Fruit fly (Drosophila melanogaster) whole organism, embryonic: ENCODE results near the gene TpnC25D.
A peak's percentile ranks its signal among the peaks of the same experiment; 100 is the strongest.

Experiments
- ATbp ChIP-seq: fragments of 200-800 bp; sonication (Bioruptor generic); optimal IDR thresholded peaks from 2 replicates; lab custom pipeline; 2017; ENCODE audit warnings: missing biosample characterization, mild to moderate bottlenecking, missing genetic modification characterization, missing genetic modification reagents
- B-H2 ChIP-seq: fragments of 200-800 bp; sonication (Bioruptor generic); optimal IDR thresholded peaks from 2 replicates; lab custom pipeline; 2018; ENCODE audit warnings: missing biosample characterization, mild to moderate bottlenecking, missing genetic modification characterization
- BtbVII ChIP-seq: fragments of 200-800 bp; sonication (Bioruptor generic); optimal IDR thresholded peaks from 3 replicates; lab custom pipeline; 2017; ENCODE audit warnings: missing biosample characterization, mild to moderate bottlenecking, missing genetic modification characterization
- CG10147 ChIP-seq: fragments of 200-800 bp; sonication (Bioruptor generic); optimal IDR thresholded peaks from 2 replicates; lab custom pipeline; 2019; ENCODE audit warnings: missing biosample characterization, mild to moderate bottlenecking, missing genetic modification characterization, moderate library complexity
- CG10565 ChIP-seq: fragments of 200-800 bp; sonication (Bioruptor generic); optimal IDR thresholded peaks from 3 replicates; lab custom pipeline; 2016; ENCODE audit warnings: missing biosample characterization, mild to moderate bottlenecking, missing genetic modification characterization
- CG11696 ChIP-seq: fragments of 200-800 bp; sonication (Bioruptor generic); IDR thresholded peaks from 2 replicates; pipeline ENCODE4 v1.3.6; 2022; ENCODE audit warnings: missing biosample characterization, missing genetic modification characterization
- CG12071 ChIP-seq: fragments of 200-800 bp; sonication (Bioruptor generic); optimal IDR thresholded peaks from 3 replicates; lab custom pipeline; 2018; ENCODE audit warnings: missing biosample characterization, mild to moderate bottlenecking, missing genetic modification characterization
- CG12219 ChIP-seq: fragments of 200-800 bp; sonication (Bioruptor generic); optimal IDR thresholded peaks from 3 replicates; lab custom pipeline; 2018; ENCODE audit warnings: missing biosample characterization, mild to moderate bottlenecking, missing genetic modification characterization
- CG1233 ChIP-seq: fragments of 200-800 bp; sonication (Bioruptor generic); optimal IDR thresholded peaks from 4 replicates; lab custom pipeline; 2018; ENCODE audit warnings: missing biosample characterization, mild to moderate bottlenecking, missing genetic modification characterization
- CG15601 ChIP-seq: fragments of 200-800 bp; sonication (Bioruptor generic); optimal IDR thresholded peaks from 3 replicates; lab custom pipeline; 2019; ENCODE audit warnings: missing biosample characterization, mild to moderate bottlenecking, missing genetic modification characterization, moderate library complexity
- CG18599 ChIP-seq: fragments of 200-800 bp; sonication (Bioruptor generic); optimal IDR thresholded peaks from 3 replicates; lab custom pipeline; 2017; ENCODE audit warnings: missing biosample characterization, missing genetic modification characterization, mild to moderate bottlenecking, moderate library complexity, missing genetic modification reagents
- CG34376 ChIP-seq: fragments of 200-800 bp; sonication (Bioruptor generic); optimal IDR thresholded peaks from 2 replicates; lab custom pipeline; 2018; ENCODE audit warnings: missing biosample characterization, mild to moderate bottlenecking, missing genetic modification characterization
- CG5180 ChIP-seq: fragments of 200-800 bp; sonication (Bioruptor generic); optimal IDR thresholded peaks from 3 replicates; lab custom pipeline; 2017; ENCODE audit warnings: missing biosample characterization, missing genetic modification characterization, mild to moderate bottlenecking, moderate library complexity, missing genetic modification reagents
- CG6254 ChIP-seq: fragments of 200-800 bp; sonication (Bioruptor generic); optimal IDR thresholded peaks from 3 replicates; lab custom pipeline; 2017; ENCODE audit warnings: mild to moderate bottlenecking, missing biosample characterization, missing genetic modification reagents, missing genetic modification characterization
- CG7987 ChIP-seq: fragments of 200-800 bp; sonication (Bioruptor generic); optimal IDR thresholded peaks from 2 replicates; lab custom pipeline; 2018; ENCODE audit warnings: missing biosample characterization, mild to moderate bottlenecking, missing genetic modification characterization, moderate library complexity
- CG8290 ChIP-seq, 3 experiments: fragments of 200-800 bp; sonication (Bioruptor generic); optimal IDR thresholded peaks; 2 replicates each; lab custom pipeline; 2016 to 2019; ENCODE audit warnings: missing biosample characterization in 3 of 3, missing genetic modification characterization in 3 of 3, mild to moderate bottlenecking in 2 of 3, moderate library complexity in 1 of 3
- Chrac-16 ChIP-seq: fragments of 200-800 bp; sonication (Bioruptor generic); optimal IDR thresholded peaks from 3 replicates; lab custom pipeline; 2016; ENCODE audit warnings: missing biosample characterization, missing genetic modification characterization
- D ChIP-seq, 2 experiments: fragments of 200-800 bp in 1 of 2; fragments of >200 bp in 1 of 2; sonication (Bioruptor generic) in 1 of 2; optimal IDR thresholded peaks; 2 replicates in 1 of 2; 3 replicates in 1 of 2; lab custom pipeline; 2017; ENCODE audit warnings: mild to moderate bottlenecking in 1 of 2, missing biosample characterization in 1 of 2, missing genetic modification characterization in 1 of 2, missing genetic modification reagents in 1 of 2
- Dek ChIP-seq: fragments of 200-800 bp; sonication (Bioruptor generic); optimal IDR thresholded peaks from 3 replicates; lab custom pipeline; 2019; ENCODE audit warnings: missing biosample characterization, mild to moderate bottlenecking, missing genetic modification characterization, moderate library complexity
- Dfd ChIP-seq, 2 experiments: fragments of >200 bp; optimal IDR thresholded peaks; 2 replicates each; lab custom pipeline; 2017; ENCODE audit warnings: missing biosample characterization in 2 of 2, missing genetic modification characterization in 2 of 2
- Fer1 ChIP-seq: fragments of 200-800 bp; sonication (Bioruptor generic); optimal IDR thresholded peaks from 2 replicates; lab custom pipeline; 2017; ENCODE audit warnings: missing biosample characterization, mild to moderate bottlenecking, missing genetic modification characterization
- GATAe ChIP-seq: fragments of 200-800 bp; sonication (Bioruptor generic); conservative IDR thresholded peaks from 2 replicates; pipeline ENCODE4 v1.3.6; 2022; ENCODE audit warnings: missing biosample characterization, missing genetic modification characterization
- H2.0 ChIP-seq: fragments of 200-800 bp; sonication (Bioruptor generic); IDR thresholded peaks from 2 replicates; pipeline ENCODE4 v1.3.6; 2022; ENCODE audit warnings: missing biosample characterization, missing genetic modification characterization
- HHEX ChIP-seq: fragments of 200-800 bp; sonication (Bioruptor generic); optimal IDR thresholded peaks from 3 replicates; lab custom pipeline; 2017; ENCODE audit warnings: missing biosample characterization, mild to moderate bottlenecking, missing genetic modification characterization, missing genetic modification reagents
- Jarid2 ChIP-seq: fragments of 200-800 bp; sonication (Bioruptor generic); optimal IDR thresholded peaks from 3 replicates; lab custom pipeline; 2017; ENCODE audit warnings: mild to moderate bottlenecking, missing biosample characterization, missing genetic modification reagents, missing genetic modification characterization
- Med ChIP-seq: fragments of 200-800 bp; sonication (Bioruptor generic); peaks from one replicate; lab custom pipeline; 2016; ENCODE audit warnings: missing biosample characterization, missing genetic modification characterization, mild to moderate bottlenecking, inconsistent platforms, moderate library complexity
- Nf-YC ChIP-seq: fragments of 200-800 bp; optimal IDR thresholded peaks from 3 replicates; lab custom pipeline; 2019; ENCODE audit warnings: missing biosample characterization, mild to moderate bottlenecking, missing genetic modification characterization, moderate library complexity
- Opbp ChIP-seq: fragments of 200-800 bp; sonication (Bioruptor generic); IDR thresholded peaks from 3 replicates; pipeline ENCODE4 v1.3.6; 2022; ENCODE audit warnings: missing biosample characterization, missing genetic modification characterization; ENCODE audit not compliant: partially characterized antibody
- Sry-β ChIP-seq: fragments of 200-800 bp; sonication (Bioruptor generic); optimal IDR thresholded peaks from 2 replicates; lab custom pipeline; 2018; ENCODE audit warnings: missing biosample characterization, mild to moderate bottlenecking, missing genetic modification characterization, moderate library complexity
- br ChIP-seq: fragments of >200 bp; optimal IDR thresholded peaks from 2 replicates; lab custom pipeline; 2017
- crc ChIP-seq: fragments of 200-800 bp; sonication (Bioruptor generic); optimal IDR thresholded peaks from 2 replicates; lab custom pipeline; 2016; ENCODE audit warnings: missing biosample characterization, missing genetic modification characterization
- cwo ChIP-seq: fragments of 200-800 bp; sonication (Bioruptor generic); optimal IDR thresholded peaks from 3 replicates; lab custom pipeline; 2017; ENCODE audit warnings: missing biosample characterization, missing genetic modification characterization, mild to moderate bottlenecking, moderate library complexity, missing genetic modification reagents
- eve ChIP-seq, 2 experiments: fragments of >200 bp; optimal IDR thresholded peaks; 2 replicates each; lab custom pipeline; 2017; ENCODE audit warnings: missing biosample characterization in 2 of 2, missing genetic modification characterization in 2 of 2
- ftz-f1 ChIP-seq: fragments of 200-800 bp; sonication (Bioruptor generic); optimal IDR thresholded peaks from 2 replicates; lab custom pipeline; 2016; ENCODE audit warnings: missing biosample characterization, missing genetic modification characterization
- gem ChIP-seq: fragments of 200-800 bp; sonication (Bioruptor generic); optimal IDR thresholded peaks from 2 replicates; lab custom pipeline; 2019; ENCODE audit warnings: missing biosample characterization, mild to moderate bottlenecking, missing genetic modification characterization, moderate library complexity
- grn ChIP-seq: fragments of 200-800 bp; sonication (Bioruptor generic); optimal IDR thresholded peaks from 3 replicates; lab custom pipeline; 2017; ENCODE audit warnings: missing biosample characterization, missing genetic modification characterization
- kay ChIP-seq: fragments of 200-800 bp; sonication (Bioruptor generic); optimal IDR thresholded peaks from 2 replicates; lab custom pipeline; 2016; ENCODE audit warnings: missing biosample characterization, missing genetic modification characterization
- lab ChIP-seq: fragments of 200-800 bp; sonication (Bioruptor generic); optimal IDR thresholded peaks from 3 replicates; lab custom pipeline; 2017; ENCODE audit warnings: missing biosample characterization, missing genetic modification characterization, mild to moderate bottlenecking, moderate library complexity, missing genetic modification reagents
- mirr ChIP-seq: fragments of 200-800 bp; sonication (Bioruptor generic); optimal IDR thresholded peaks from 3 replicates; lab custom pipeline; 2018; ENCODE audit warnings: missing biosample characterization, mild to moderate bottlenecking, missing genetic modification characterization
- mld ChIP-seq: fragments of 200-800 bp; sonication (Bioruptor generic); IDR thresholded peaks from 3 replicates; pipeline ENCODE4 v1.3.6; 2022; ENCODE audit warnings: missing biosample characterization, missing genetic modification characterization; ENCODE audit not compliant: partially characterized antibody
- odd ChIP-seq: fragments of 200-800 bp; sonication (Bioruptor generic); optimal IDR thresholded peaks from 2 replicates; lab custom pipeline; 2017; ENCODE audit warnings: missing biosample characterization, mild to moderate bottlenecking, missing genetic modification characterization
- pfk ChIP-seq: fragments of 200-800 bp; sonication (Bioruptor generic); optimal IDR thresholded peaks from 2 replicates; lab custom pipeline; 2018; ENCODE audit warnings: missing biosample characterization, mild to moderate bottlenecking, missing genetic modification characterization, moderate library complexity
- schlank ChIP-seq: fragments of 200-800 bp; sonication (Bioruptor generic); optimal IDR thresholded peaks from 2 replicates; lab custom pipeline; 2018; ENCODE audit warnings: missing biosample characterization, mild to moderate bottlenecking, missing genetic modification characterization
- sd ChIP-seq: fragments of 200-800 bp; sonication (Bioruptor generic); optimal IDR thresholded peaks from 3 replicates; lab custom pipeline; 2018; ENCODE audit warnings: missing biosample characterization, mild to moderate bottlenecking, missing genetic modification characterization, moderate library complexity
- toy ChIP-seq: fragments of 200-800 bp; sonication (Bioruptor generic); IDR thresholded peaks from 2 replicates; pipeline ENCODE4 v1.3.6; 2022; ENCODE audit warnings: missing biosample characterization, missing genetic modification characterization
- ttk ChIP-seq: fragments of 200-800 bp; sonication (Bioruptor generic); IDR thresholded peaks from 2 replicates; pipeline ENCODE4 v2.1.2; 2022; ENCODE audit warnings: missing biosample characterization, missing genetic modification characterization

The TpnC25D gene

DNA sequence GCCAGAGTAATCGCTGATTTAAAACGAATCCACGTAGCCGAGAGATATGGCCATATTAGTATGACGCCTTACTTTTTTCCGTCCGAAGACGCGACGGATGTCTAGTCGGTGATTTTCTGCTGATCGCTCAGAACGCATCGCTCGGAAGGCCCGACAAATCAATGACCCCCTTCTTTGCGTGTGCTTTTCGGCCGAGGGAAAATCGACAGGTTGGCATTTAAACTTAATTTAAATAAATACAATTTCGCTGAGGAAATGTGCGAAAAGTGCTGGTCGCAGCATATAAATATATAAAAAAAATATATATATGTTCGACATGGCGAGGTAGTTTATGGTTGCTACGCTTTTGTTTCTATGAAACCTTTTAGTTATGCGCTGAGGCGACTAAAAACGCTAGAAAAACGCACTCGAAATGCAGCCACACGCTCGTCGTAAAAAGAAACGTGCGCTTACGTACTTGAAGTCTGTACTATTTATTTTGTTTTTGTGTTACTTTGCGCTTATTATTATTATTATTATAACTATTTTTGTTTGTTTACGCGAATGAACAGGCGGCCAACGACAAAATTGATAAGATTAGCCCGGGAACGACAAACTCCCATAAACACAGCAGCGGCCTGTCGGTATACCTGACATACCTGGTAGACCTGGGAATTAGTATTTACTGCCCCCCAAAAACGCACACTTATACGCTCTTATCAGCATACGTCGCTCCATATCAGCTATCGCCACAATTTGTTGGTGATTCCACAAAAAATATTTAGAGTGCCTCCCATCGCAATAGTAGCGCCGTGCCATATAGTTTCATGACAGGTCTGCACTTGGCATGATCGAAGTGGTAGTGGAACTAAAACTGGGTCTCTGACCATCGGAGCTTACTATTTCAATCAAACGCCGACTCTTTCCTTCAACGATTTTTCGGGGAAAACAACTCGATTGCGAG, 16.7 kb downstream of the TpnC25D start:
- TF ChIP-seq schlank (tag; lab: Kevin White, UChicago), result peak; percentile 14
- no peak for TF ChIP-seq CG10565
- TF ChIP-seq Fer1, result peak; percentile 42
- no peak for TF ChIP-seq CG12219 (GFP tag; lab: Kevin White, UChicago)
- TF ChIP-seq sd (tag; lab: Kevin White, UChicago), result peak; percentile 90
- TF ChIP-seq GATAe (GFP tag; lab: Robert Waterston, UW), result peak; percentile 68
- peak; percentile 71 for TF ChIP-seq lab
- TF ChIP-seq CG12071 (GFP tag; lab: Kevin White, UChicago), result peak; percentile 15
- peak; percentile 45 for TF ChIP-seq BtbVII (GFP tag; lab: Kevin White, UChicago)
- peak; percentile 27 for TF ChIP-seq B-H2 (GFP tag; lab: Kevin White, UChicago)
- TF ChIP-seq CG34376 (GFP tag; lab: Kevin White, UChicago), result peak; percentile 89
- peak; percentile 26 for TF ChIP-seq CG10147 (GFP tag; lab: Kevin White, UChicago)
- no peak for TF ChIP-seq Jarid2 (GFP tag; lab: Kevin White, UChicago)
- no peak for TF ChIP-seq kay (GFP tag; lab: Kevin White, UChicago)
- TF ChIP-seq Chrac-16 (GFP tag; lab: Kevin White, UChicago), result no peak
- peak; percentile 77 for TF ChIP-seq Med (GFP tag; lab: Kevin White, UChicago)
- TF ChIP-seq ftz-f1 (GFP tag; lab: Kevin White, UChicago), result no peak
- TF ChIP-seq eve (GFP tag; optimal IDR thresholded peaks at IDR 0.05; lab: Kevin White, UChicago), result peak in 1 of 2 experiments; percentile 1
- peak; percentile 56 for TF ChIP-seq D (optimal IDR thresholded peaks at IDR 0.05; lab: Kevin White, UChicago)
- TF ChIP-seq D (GFP tag; optimal IDR thresholded peaks at IDR 0.05; lab: Kevin White, UChicago), result no peak
- TF ChIP-seq CG8290 (GFP tag; optimal IDR thresholded peaks at IDR 0.05; lab: Kevin White, UChicago), result no peak
- peak in 1 of 2 experiments; percentile 59 for TF ChIP-seq CG8290 (tag; optimal IDR thresholded peaks at IDR 0.05; lab: Kevin White, UChicago)
- TF ChIP-seq cwo, result peak; percentile 66
- 0 out of 2 replicates have a peak, but pooled peaks have one; percentile 34 for TF ChIP-seq CG11696 (GFP tag; lab: Robert Waterston, UW)
- TF ChIP-seq CG15601 (tag; lab: Kevin White, UChicago), result peak; percentile 21
- TF ChIP-seq Dek (tag; lab: Kevin White, UChicago), result no peak
- TF ChIP-seq br (lab: Kevin White, UChicago), result no peak
- peak; percentile 4 for TF ChIP-seq gem (tag; lab: Kevin White, UChicago)
- TF ChIP-seq toy, result no peak
- no peak for TF ChIP-seq Nf-YC (tag; lab: Kevin White, UChicago)
- TF ChIP-seq CG6254, result peak; percentile 10
- TF ChIP-seq crc (GFP tag; lab: Kevin White, UChicago), result no peak
- TF ChIP-seq mld (GFP tag; lab: Robert Waterston, UW), result 0 out of 3 replicates have a peak, but pooled peaks have one; percentile 21
- no peak for TF ChIP-seq CG1233 (GFP tag; lab: Kevin White, UChicago)
- peak; percentile 47 for TF ChIP-seq CG18599 (GFP tag; lab: Kevin White, UChicago)
- TF ChIP-seq CG5180 (GFP tag; lab: Kevin White, UChicago), result peak; percentile 44
- TF ChIP-seq H2.0 (GFP tag; lab: Robert Waterston, UW), result 0 out of 2 replicates have a peak, but pooled peaks have one; percentile 5
- peak; percentile 64 for TF ChIP-seq grn (GFP tag; lab: Kevin White, UChicago)
- no peak for TF ChIP-seq ttk (GFP tag; lab: Robert Waterston, UW)
- TF ChIP-seq Opbp (GFP tag; lab: Robert Waterston, UW), result no peak
- TF ChIP-seq odd, result peak; percentile 46
- no peak for TF ChIP-seq Sry-β
- peak; percentile 23 for TF ChIP-seq CG7987 (GFP tag; lab: Kevin White, UChicago)
- TF ChIP-seq Dfd (GFP tag; optimal IDR thresholded peaks at IDR 0.05; lab: Kevin White, UChicago), result no peak
- peak; percentile 23 for TF ChIP-seq ATbp
- peak; percentile 88 for TF ChIP-seq mirr
- TF ChIP-seq pfk, result peak; percentile 22
- TF ChIP-seq HHEX (GFP tag; lab: Kevin White, UChicago), result peak; percentile 8
